Fruit fly (Drosophila melanogaster): Measurements from ENCODE around the gene CG31709.

- no peak for TF ChIP-seq Hr96 (GFP tag; optimal IDR thresholded peaks at IDR 0.05)
- TF ChIP-seq kay (GFP tag; ENCODE audit: borderline replicate concordance): no peak
- no peak for TF ChIP-seq bab1 (GFP tag; optimal IDR thresholded peaks at IDR 0.05)
- no peak for TF ChIP-seq CG7045 (GFP tag; optimal IDR thresholded peaks at IDR 0.05)
- TF ChIP-seq tj (GFP tag; optimal IDR thresholded peaks at IDR 0.05): no peak
Observed at dm6 chr2L:9579538-9579937, at the start of gene CG31709.

Data from whole organism, adult.